Fruit fly (Drosophila melanogaster): ENCODE data around the gene CG14839.
A peak's percentile ranks its signal among the peaks of the same experiment; 100 is the strongest.

Gene CG14839

dm6 chr3R:14229045-14229444 is 33.1 kb upstream of the CG14839 start, which contains the start of gene CG9624:
Gene CG9624 (minus strand): TSS chr3R:14229145.
- TF ChIP-seq Pif1B (GFP tag; optimal IDR thresholded peaks at IDR 0.05) (no peak), CG17806 (tag; optimal IDR thresholded peaks at IDR 0.05) (no peak), CG9948 (tag; optimal IDR thresholded peaks at IDR 0.05) (no peak), CG34367 (tag; optimal IDR thresholded peaks at IDR 0.05) (no peak), CG15710 (tag; optimal IDR thresholded peaks at IDR 0.05) (no peak), CG10348 (GFP tag; IDR thresholded peaks at IDR 0.05) (no peak), EcR (GFP tag; optimal IDR thresholded peaks at IDR 0.05) (no peak), CG8301 (tag; optimal IDR thresholded peaks at IDR 0.05) (no peak)

dm6 chr3R:14244577-14244976 is 17.6 kb upstream of the CG14839 start, which contains the start of gene CG43291:
Gene CG43291 (minus strand): TSS chr3R:14244677.
- no peak for TF ChIP-seq CG8301 (tag; optimal IDR thresholded peaks at IDR 0.05)
- TF ChIP-seq EcR (GFP tag; optimal IDR thresholded peaks at IDR 0.05): no peak
- TF ChIP-seq CG4496 (GFP tag; IDR thresholded peaks at IDR 0.05): no peak
- TF ChIP-seq CG15710 (tag; optimal IDR thresholded peaks at IDR 0.05): no peak
- no peak for TF ChIP-seq D1 (tag; optimal IDR thresholded peaks at IDR 0.05)
- no peak for TF ChIP-seq CG13204 (GFP tag; optimal IDR thresholded peaks at IDR 0.05)

- TF ChIP-seq gl (tag; optimal IDR thresholded peaks at IDR 0.05) (no peak), CG9948 (tag; optimal IDR thresholded peaks at IDR 0.05) (no peak), CG34367 (tag; optimal IDR thresholded peaks at IDR 0.05) (no peak), EcR (GFP tag; optimal IDR thresholded peaks at IDR 0.05) (no peak)
Observed at dm6 chr3R:14245371-14245770, 16.8 kb upstream of the CG14839 start, which contains the start of gene CG9616. Gene CG9616 (minus strand): TSS chr3R:14245471.

- TF ChIP-seq fd96Ca (GFP tag; IDR thresholded peaks at IDR 0.05) (no peak), CG12605 (GFP tag; IDR thresholded peaks at IDR 0.05) (no peak), CG8159 (tag; optimal IDR thresholded peaks at IDR 0.05) (no peak)
Observed at dm6 chr3R:14255808-14256207, 6.4 kb upstream of the CG14839 start, which contains the start of gene CG43179. Gene CG43179 (plus strand): TSS chr3R:14256108.

dm6 chr3R:14259821-14260220 is 2.4 kb upstream of the CG14839 start, which contains the start of gene MetRS-m:
Gene MetRS-m (minus strand): TSS chr3R:14259991.
- TF ChIP-seq gl (tag; optimal IDR thresholded peaks at IDR 0.05): no peak
- TF ChIP-seq CG17806 (tag; optimal IDR thresholded peaks at IDR 0.05): no peak
- no peak for TF ChIP-seq CG12605 (GFP tag; IDR thresholded peaks at IDR 0.05)
- no peak for TF ChIP-seq CG32121 (GFP tag; IDR thresholded peaks at IDR 0.05)
- TF ChIP-seq Snoo (tag; optimal IDR thresholded peaks at IDR 0.05): no peak
- no peak for TF ChIP-seq CG8159 (tag; optimal IDR thresholded peaks at IDR 0.05)
- no peak for TF ChIP-seq Ets98B (GFP tag; IDR thresholded peaks at IDR 0.05)

- TF ChIP-seq CG13204 (GFP tag; optimal IDR thresholded peaks at IDR 0.05): no peak
- TF ChIP-seq CG15710 (tag; optimal IDR thresholded peaks at IDR 0.05): no peak
- no peak for TF ChIP-seq EcR (GFP tag; optimal IDR thresholded peaks at IDR 0.05)
- no peak for TF ChIP-seq CG14655 (GFP tag; optimal IDR thresholded peaks at IDR 0.05)
- no peak for TF ChIP-seq CG34367 (tag; optimal IDR thresholded peaks at IDR 0.05)
- TF ChIP-seq CG8159 (tag; optimal IDR thresholded peaks at IDR 0.05): no peak
- no peak for TF ChIP-seq CG4496 (GFP tag; IDR thresholded peaks at IDR 0.05)
- no peak for TF ChIP-seq gl (tag; optimal IDR thresholded peaks at IDR 0.05)
- no peak for TF ChIP-seq Ets98B (GFP tag; IDR thresholded peaks at IDR 0.05)
- no peak for TF ChIP-seq rn (GFP tag; IDR thresholded peaks at IDR 0.05)
- TF ChIP-seq D1 (tag; optimal IDR thresholded peaks at IDR 0.05): no peak
- no peak for TF ChIP-seq CG32121 (GFP tag; IDR thresholded peaks at IDR 0.05)
- TF ChIP-seq CG17806 (tag; optimal IDR thresholded peaks at IDR 0.05): no peak
- TF ChIP-seq CG12605 (GFP tag; IDR thresholded peaks at IDR 0.05): no peak
- no peak for TF ChIP-seq Snoo (tag; optimal IDR thresholded peaks at IDR 0.05)
- TF ChIP-seq CG8301 (tag; optimal IDR thresholded peaks at IDR 0.05): no peak
- TF ChIP-seq fd96Ca (GFP tag; IDR thresholded peaks at IDR 0.05): no peak
- TF ChIP-seq CG9948 (tag; optimal IDR thresholded peaks at IDR 0.05): no peak
- no peak for TF ChIP-seq Pif1B (GFP tag; optimal IDR thresholded peaks at IDR 0.05)
- no peak for TF ChIP-seq Pif1A (GFP tag; optimal IDR thresholded peaks at IDR 0.05)
Observed at dm6 chr3R:14261113-14261512, 1.1 kb upstream of the CG14839 start, which contains the start of gene CG14840. Gene CG14840 (minus strand): TSS chr3R:14261213.

- TF ChIP-seq CG13204 (GFP tag; optimal IDR thresholded peaks at IDR 0.05) (peak; percentile 32), CG15710 (tag; optimal IDR thresholded peaks at IDR 0.05) (peak; percentile 64), CG34367 (tag; optimal IDR thresholded peaks at IDR 0.05) (peak; percentile 52), CG8159 (tag; optimal IDR thresholded peaks at IDR 0.05) (peak; percentile 76), CG17806 (tag; optimal IDR thresholded peaks at IDR 0.05) (peak; percentile 66), EcR (GFP tag; optimal IDR thresholded peaks at IDR 0.05) (peak; percentile 51), CG9948 (tag; optimal IDR thresholded peaks at IDR 0.05) (no peak), CG4496 (GFP tag; IDR thresholded peaks at IDR 0.05) (0 out of 3 replicates have a peak, but pooled peaks have one; percentile 23), Pif1A (GFP tag; optimal IDR thresholded peaks at IDR 0.05) (no peak)
Observed at dm6 chr3R:14275519-14276172, 13.5 kb downstream of the CG14839 start.
